Fruit fly (Drosophila melanogaster) whole organism, embryonic: ENCODE results near the gene Gr64a.

Source experiments
- CG13123 ChIP-seq: fragments of 200-800 bp; sonication (Bioruptor generic); optimal IDR thresholded peaks from 2 replicates; lab custom pipeline; 2016; ENCODE audit warnings: missing biosample characterization, missing genetic modification characterization
- CG15601 ChIP-seq: fragments of 200-800 bp; sonication (Bioruptor generic); optimal IDR thresholded peaks from 3 replicates; lab custom pipeline; 2019; ENCODE audit warnings: missing biosample characterization, mild to moderate bottlenecking, missing genetic modification characterization, moderate library complexity
- CG6813 ChIP-seq: fragments of 200-800 bp; sonication (Bioruptor generic); optimal IDR thresholded peaks from 2 replicates; lab custom pipeline; 2017; ENCODE audit warnings: missing biosample characterization, missing genetic modification characterization, mild to moderate bottlenecking, moderate library complexity, missing genetic modification reagents
- fru ChIP-seq: fragments of >200 bp; optimal IDR thresholded peaks from 2 replicates; lab custom pipeline; 2017

DNA sequence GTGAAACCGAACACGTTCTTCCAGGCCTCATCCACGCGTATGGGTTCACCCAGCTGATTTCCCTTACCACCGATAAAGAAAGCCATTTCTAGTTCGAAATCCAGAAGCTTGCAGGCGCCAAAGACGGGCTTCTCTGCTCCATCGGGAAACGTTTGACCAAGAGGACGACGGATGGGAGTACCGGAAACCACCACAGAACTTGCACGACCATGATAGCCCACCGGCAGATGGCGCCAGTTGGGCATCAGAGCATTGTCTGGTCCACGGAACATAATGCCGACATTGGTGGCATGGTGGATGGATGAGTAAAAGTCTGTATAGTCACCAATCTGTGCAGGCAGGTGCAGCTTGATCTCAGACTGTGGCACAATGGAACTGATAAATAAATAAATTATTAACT lies 46.1 kb downstream of the Gr64a start:
- TF ChIP-seq fru (lab: Kevin White, UChicago) = no peak
- no peak for TF ChIP-seq CG13123
- no peak for TF ChIP-seq CG15601 (tag; lab: Kevin White, UChicago)
- TF ChIP-seq CG6813 = no peak
